Fruit fly (Drosophila melanogaster) whole organism, embryonic: Measurements from ENCODE around the gene SLC5A11.

Source experiments
- Aef1 ChIP-seq: fragments of 200-800 bp; sonication (Bioruptor generic); IDR thresholded peaks from 3 replicates; pipeline ENCODE4 v1.3.6; 2022; ENCODE audit warnings: missing biosample characterization, missing genetic modification characterization
- Atf3 ChIP-seq: fragments of 200-800 bp; sonication (Bioruptor generic); optimal IDR thresholded peaks from 3 replicates; lab custom pipeline; 2016; ENCODE audit warnings: missing biosample characterization, missing genetic modification characterization
- Awh ChIP-seq: fragments of 200-800 bp; sonication (Bioruptor generic); IDR thresholded peaks from 2 replicates; pipeline ENCODE4, ENCODE4 v1.3.6; 2022; ENCODE audit warnings: missing biosample characterization, missing genetic modification characterization
- Blimp-1 ChIP-seq: fragments of 200-800 bp; sonication (Bioruptor generic); optimal IDR thresholded peaks from 3 replicates; lab custom pipeline; 2018; ENCODE audit warnings: missing biosample characterization, missing genetic modification characterization, mild to moderate bottlenecking, moderate library complexity, missing genetic modification reagents
- CG10274 ChIP-seq: fragments of 200-800 bp; sonication (Bioruptor generic); optimal IDR thresholded peaks from 3 replicates; lab custom pipeline; 2017; ENCODE audit warnings: missing biosample characterization, mild to moderate bottlenecking, missing genetic modification characterization
- CG10462 ChIP-seq: fragments of 200-800 bp; sonication (Bioruptor generic); optimal IDR thresholded peaks from 2 replicates; lab custom pipeline; 2016; ENCODE audit warnings: missing biosample characterization, missing genetic modification characterization
- CG10543 ChIP-seq: fragments of 200-800 bp; sonication (Bioruptor generic); optimal IDR thresholded peaks from 3 replicates; lab custom pipeline; 2017; ENCODE audit warnings: missing biosample characterization, mild to moderate bottlenecking, missing genetic modification characterization, moderate library complexity
- CG14710 ChIP-seq: fragments of 200-800 bp; sonication (Bioruptor generic); optimal IDR thresholded peaks from 3 replicates; lab custom pipeline; 2019; ENCODE audit warnings: missing biosample characterization, mild to moderate bottlenecking, missing genetic modification characterization, moderate library complexity
- CG14860 ChIP-seq: fragments of 200-800 bp; sonication (Bioruptor generic); IDR thresholded peaks from 3 replicates; pipeline ENCODE4 v1.3.6; 2022; ENCODE audit warnings: missing biosample characterization, missing genetic modification characterization; ENCODE audit not compliant: partially characterized antibody
- CG17612 ChIP-seq: fragments of 200-800 bp; sonication (Bioruptor generic); IDR thresholded peaks from 2 replicates; pipeline ENCODE4 v1.3.6; 2022; ENCODE audit warnings: missing biosample characterization, missing genetic modification characterization
- CG17829 ChIP-seq: fragments of 200-800 bp; optimal IDR thresholded peaks from 2 replicates; lab custom pipeline; 2019; ENCODE audit warnings: missing biosample characterization, mild to moderate bottlenecking, missing genetic modification characterization, moderate library complexity
- CG18619 ChIP-seq: fragments of 200-800 bp; sonication (Bioruptor generic); optimal IDR thresholded peaks from 3 replicates; lab custom pipeline; 2017; ENCODE audit warnings: missing biosample characterization, mild to moderate bottlenecking, missing genetic modification characterization
- CG2120 ChIP-seq: fragments of 200-800 bp; sonication (Bioruptor generic); optimal IDR thresholded peaks from 3 replicates; lab custom pipeline; 2016; ENCODE audit warnings: missing biosample characterization, missing genetic modification characterization
- CG2129 ChIP-seq: fragments of 200-800 bp; sonication (Bioruptor generic); IDR thresholded peaks from 2 replicates; pipeline ENCODE4 v1.3.6; 2022; ENCODE audit warnings: missing biosample characterization, missing genetic modification characterization; ENCODE audit not compliant: partially characterized antibody
- CG2202 ChIP-seq: fragments of 200-800 bp; sonication (Bioruptor generic); optimal IDR thresholded peaks from 2 replicates; lab custom pipeline; 2018; ENCODE audit warnings: missing biosample characterization, mild to moderate bottlenecking, missing genetic modification characterization
- CG31224 ChIP-seq: fragments of 200-800 bp; sonication (Bioruptor generic); IDR thresholded peaks from 2 replicates; pipeline ENCODE4 v1.3.6; 2022; ENCODE audit warnings: missing biosample characterization, missing genetic modification characterization
- CG34224 ChIP-seq: fragments of 200-800 bp; sonication (Bioruptor generic); IDR thresholded peaks from 3 replicates; pipeline ENCODE4 v1.3.6; 2022; ENCODE audit warnings: missing biosample characterization, missing genetic modification characterization; ENCODE audit not compliant: partially characterized antibody
- CG34422 ChIP-seq: fragments of 200-800 bp; sonication (Bioruptor generic); IDR thresholded peaks from 3 replicates; pipeline ENCODE4 v1.3.6; 2022; ENCODE audit warnings: missing biosample characterization, missing genetic modification characterization
- CG3838 ChIP-seq: fragments of 200-800 bp; sonication (Bioruptor generic); optimal IDR thresholded peaks from 3 replicates; lab custom pipeline; 2016; ENCODE audit warnings: missing biosample characterization, missing genetic modification characterization
- CG3995 ChIP-seq: fragments of 200-800 bp; sonication (Bioruptor generic); optimal IDR thresholded peaks from 3 replicates; lab custom pipeline; 2016; ENCODE audit warnings: missing biosample characterization, missing genetic modification characterization
- CG6272 ChIP-seq: fragments of 200-800 bp; sonication (Bioruptor generic); IDR thresholded peaks from 2 replicates; pipeline ENCODE4 v1.3.6; 2022; ENCODE audit warnings: missing biosample characterization, missing genetic modification characterization
- CG6683 ChIP-seq: fragments of 200-800 bp; sonication (Bioruptor generic); optimal IDR thresholded peaks from 2 replicates; lab custom pipeline; 2017; ENCODE audit warnings: missing biosample characterization, mild to moderate bottlenecking, missing genetic modification characterization, missing genetic modification reagents
- CG7839 ChIP-seq: fragments of 200-800 bp; sonication (Bioruptor generic); optimal IDR thresholded peaks from 3 replicates; lab custom pipeline; 2018; ENCODE audit warnings: missing biosample characterization, mild to moderate bottlenecking, missing genetic modification characterization, moderate library complexity
- CG8281 ChIP-seq: fragments of 200-800 bp; sonication (Bioruptor generic); optimal IDR thresholded peaks from 2 replicates; lab custom pipeline; 2018; ENCODE audit warnings: missing biosample characterization, mild to moderate bottlenecking, missing genetic modification characterization, moderate library complexity
- CG9727 ChIP-seq: fragments of 200-800 bp; sonication (Bioruptor generic); optimal IDR thresholded peaks from 3 replicates; lab custom pipeline; 2017; ENCODE audit warnings: missing biosample characterization, mild to moderate bottlenecking, missing genetic modification characterization
- CTCF ChIP-seq: fragments of 200-800 bp; sonication (Bioruptor generic); optimal IDR thresholded peaks from 2 replicates; lab custom pipeline; 2017; ENCODE audit warnings: missing biosample characterization, mild to moderate bottlenecking, missing genetic modification characterization, moderate library complexity
- Camta ChIP-seq: fragments of 200-800 bp; sonication (Bioruptor generic); optimal IDR thresholded peaks from 2 replicates; lab custom pipeline; 2016; ENCODE audit warnings: missing biosample characterization, missing genetic modification characterization
- Dip3 ChIP-seq: fragments of 200-800 bp; sonication (Bioruptor generic); optimal IDR thresholded peaks from 3 replicates; lab custom pipeline; 2016; ENCODE audit warnings: missing biosample characterization, missing genetic modification characterization
- Dll ChIP-seq: fragments of 200-800 bp; sonication (Bioruptor generic); IDR thresholded peaks from 4 replicates; pipeline ENCODE4 v1.3.6; 2022; ENCODE audit warnings: missing biosample characterization, missing genetic modification characterization; ENCODE audit not compliant: partially characterized antibody
- Hey ChIP-seq: fragments of 200-800 bp; sonication (Bioruptor generic); optimal IDR thresholded peaks from 3 replicates; lab custom pipeline; 2018; ENCODE audit warnings: missing biosample characterization, mild to moderate bottlenecking, missing genetic modification characterization
- Hr39 ChIP-seq: fragments of >200 bp; optimal IDR thresholded peaks from 2 replicates; lab custom pipeline; 2017
- Hsf ChIP-seq: fragments of 200-800 bp; sonication (Bioruptor generic); optimal IDR thresholded peaks from 3 replicates; lab custom pipeline; 2016; ENCODE audit warnings: missing biosample characterization, missing genetic modification characterization
- Mes4 ChIP-seq: fragments of 200-800 bp; sonication (Bioruptor generic); optimal IDR thresholded peaks from 2 replicates; lab custom pipeline; 2016; ENCODE audit warnings: missing biosample characterization, missing genetic modification characterization
- Ssrp ChIP-seq: fragments of 200-800 bp; sonication (Bioruptor generic); optimal IDR thresholded peaks from 2 replicates; lab custom pipeline; 2018; ENCODE audit warnings: missing biosample characterization, mild to moderate bottlenecking, missing genetic modification characterization, moderate library complexity
- Trl ChIP-seq, 3 experiments: fragments of >200 bp in 2 of 3; fragments of 200-800 bp in 1 of 3; sonication (Bioruptor generic) in 1 of 3; optimal IDR thresholded peaks; 2 replicates in 1 of 3; 3 replicates in 2 of 3; lab custom pipeline; 2016 to 2017; ENCODE audit warnings: missing biosample characterization in 1 of 3, missing genetic modification characterization in 1 of 3
- ab ChIP-seq: fragments of 200-800 bp; sonication (Bioruptor generic); optimal IDR thresholded peaks from 2 replicates; lab custom pipeline; 2016; ENCODE audit warnings: missing biosample characterization, missing genetic modification characterization
- caup ChIP-seq: fragments of 200-800 bp; sonication (Bioruptor generic); optimal IDR thresholded peaks from 3 replicates; lab custom pipeline; 2017; ENCODE audit warnings: missing biosample characterization, mild to moderate bottlenecking, missing genetic modification characterization, moderate library complexity; ENCODE audit not compliant: severe bottlenecking
- chif ChIP-seq, 2 experiments: fragments of 200-800 bp; sonication (Bioruptor generic); optimal IDR thresholded peaks; 3 replicates each; lab custom pipeline; 2016; ENCODE audit warnings: missing biosample characterization in 2 of 2, missing genetic modification characterization in 2 of 2
- crol ChIP-seq: fragments of 200-800 bp; sonication (Bioruptor generic); IDR thresholded peaks from 2 replicates; pipeline ENCODE4 v1.3.6; 2022; ENCODE audit warnings: missing biosample characterization, missing genetic modification characterization
- dysf ChIP-seq: fragments of 200-800 bp; sonication (Bioruptor generic); IDR thresholded peaks from 3 replicates; pipeline ENCODE4 v1.3.6; 2022; ENCODE audit warnings: missing biosample characterization, missing genetic modification characterization
- fd102C ChIP-seq: fragments of 200-800 bp; sonication (Bioruptor generic); optimal IDR thresholded peaks from 2 replicates; lab custom pipeline; 2018; ENCODE audit warnings: missing biosample characterization, mild to moderate bottlenecking, missing genetic modification characterization, moderate library complexity
- knrl ChIP-seq: fragments of 200-800 bp; sonication (Bioruptor generic); IDR thresholded peaks from 3 replicates; pipeline ENCODE4 v1.3.6; 2022; ENCODE audit warnings: missing biosample characterization, missing genetic modification characterization; ENCODE audit not compliant: partially characterized antibody
- luna ChIP-seq: fragments of 200-800 bp; sonication (Bioruptor generic); optimal IDR thresholded peaks from 2 replicates; lab custom pipeline; 2016; ENCODE audit warnings: missing biosample characterization, missing genetic modification characterization
- otp ChIP-seq: fragments of 200-800 bp; sonication (Bioruptor generic); IDR thresholded peaks from 3 replicates; pipeline ENCODE4, ENCODE4 v1.3.6; 2022; ENCODE audit warnings: missing biosample characterization, missing genetic modification characterization
- p53 ChIP-seq: fragments of 200-800 bp; sonication (Bioruptor generic); optimal IDR thresholded peaks from 2 replicates; lab custom pipeline; 2016; ENCODE audit warnings: missing biosample characterization, missing genetic modification characterization
- sna ChIP-seq: fragments of 200-800 bp; sonication (Bioruptor generic); IDR thresholded peaks from 2 replicates; pipeline ENCODE4 v1.3.6; 2022; ENCODE audit warnings: missing biosample characterization, missing genetic modification characterization; ENCODE audit not compliant: partially characterized antibody
- trh ChIP-seq: fragments of 200-800 bp; sonication (Bioruptor generic); optimal IDR thresholded peaks from 2 replicates; lab custom pipeline; 2016; ENCODE audit warnings: missing biosample characterization, missing genetic modification characterization
- vnd ChIP-seq: fragments of 200-800 bp; sonication (Bioruptor generic); IDR thresholded peaks from 3 replicates; pipeline ENCODE4 v1.3.6; 2022; ENCODE audit warnings: missing biosample characterization, missing genetic modification characterization; ENCODE audit not compliant: partially characterized antibody
- vvl ChIP-seq: fragments of 200-800 bp; sonication (Bioruptor generic); IDR thresholded peaks from 2 replicates; pipeline ENCODE4 v1.3.6; 2022; ENCODE audit warnings: missing biosample characterization, missing genetic modification characterization
- wek ChIP-seq: fragments of 200-800 bp; sonication (Bioruptor generic); optimal IDR thresholded peaks from 3 replicates; lab custom pipeline; 2018; ENCODE audit warnings: missing biosample characterization, mild to moderate bottlenecking, missing genetic modification characterization, moderate library complexity
- yki ChIP-seq: fragments of >200 bp; optimal IDR thresholded peaks from 3 replicates; lab custom pipeline; 2018

Gene SLC5A11

dm6 chr2L:8220393-8220934 is 15.5 kb upstream of the SLC5A11 start, which contains the start of gene Snx6 (continued):
- TF ChIP-seq CG6683 (GFP tag; lab: Kevin White, UChicago) (no peak), CG17612 (GFP tag; lab: Robert Waterston, UW) (no peak), chif (GFP tag; optimal IDR thresholded peaks at IDR 0.05; lab: Kevin White, UChicago) (no peak), Dip3 (GFP tag; lab: Kevin White, UChicago) (no peak), otp (GFP tag; lab: Robert Waterston, UW) (no peak), knrl (GFP tag; lab: Robert Waterston, UW) (peak; percentile 40; the same call in 1 of the 3 replicates), Mes4 (GFP tag; lab: Kevin White, UChicago) (no peak), trh (GFP tag; lab: Kevin White, UChicago) (no peak), fd102C (GFP tag; lab: Kevin White, UChicago) (no peak), CG9727 (GFP tag; lab: Kevin White, UChicago) (no peak), Dll (GFP tag; lab: Robert Waterston, UW) (peak; percentile 85), CG34224 (GFP tag; lab: Robert Waterston, UW) (peak; percentile 83), p53 (no peak), CG7839 (tag; lab: Kevin White, UChicago) (no peak), sna (GFP tag; lab: Robert Waterston, UW) (peak; percentile 60; the same call in 1 of the 2 replicates), CG17829 (tag; lab: Kevin White, UChicago) (no peak), CG34422 (GFP tag; lab: Robert Waterston, UW) (no peak), Awh (GFP tag; lab: Robert Waterston, UW) (no peak), CG31224 (no peak), Aef1 (GFP tag; lab: Robert Waterston, UW) (no peak), Ssrp (tag; lab: Kevin White, UChicago) (no peak), CG14860 (GFP tag; lab: Robert Waterston, UW) (peak; percentile 35; the same call in 2 of the 3 replicates), vnd (GFP tag; lab: Robert Waterston, UW) (peak; percentile 63; the same call in 2 of the 3 replicates), Camta (no peak), CG10543 (GFP tag; lab: Kevin White, UChicago) (no peak), CG8281 (tag; lab: Kevin White, UChicago) (no peak), ab (GFP tag; lab: Kevin White, UChicago) (no peak), CG2129 (GFP tag; lab: Robert Waterston, UW) (peak; percentile 46; the same call in 1 of the 2 replicates), CG6272 (no peak), Trl (optimal IDR thresholded peaks at IDR 0.05; lab: Kevin White, UChicago) (no peak), Trl (GFP tag; optimal IDR thresholded peaks at IDR 0.05; lab: Kevin White, UChicago) (no peak), CTCF (no peak), wek (GFP tag; lab: Kevin White, UChicago) (no peak), CG2120 (GFP tag; lab: Kevin White, UChicago) (no peak), Hey (tag; lab: Kevin White, UChicago) (no peak), Hsf (GFP tag; lab: Kevin White, UChicago) (no peak), crol (GFP tag; lab: Robert Waterston, UW) (no peak), dysf (GFP tag; lab: Robert Waterston, UW) (no peak), Blimp-1 (GFP tag; lab: Kevin White, UChicago) (no peak), CG18619 (GFP tag; lab: Kevin White, UChicago) (no peak), CG3838 (GFP tag; lab: Kevin White, UChicago) (no peak), luna (GFP tag; lab: Kevin White, UChicago) (no peak), Hr39 (lab: Kevin White, UChicago) (no peak), CG3995 (GFP tag; lab: Kevin White, UChicago) (no peak), CG10462 (GFP tag; lab: Kevin White, UChicago) (no peak), caup (no peak), CG14710 (peak; percentile 12), CG2202 (tag; lab: Kevin White, UChicago) (no peak), yki (lab: Kevin White, UChicago) (no peak), CG10274 (no peak), Atf3 (GFP tag; lab: Kevin White, UChicago) (no peak), vvl (no peak)
